Worm (Caenorhabditis elegans) whole organism, late embryonic: Measurements from ENCODE around the gene inx-8.

ENCODE experiments used
- ama-1 ChIP-seq: fragments of 150-350 bp; optimal IDR thresholded peaks from 2 replicates; lab custom pipeline; 2014
- ceh-24 ChIP-seq: sonication (generic microtip); optimal IDR thresholded peaks from 2 replicates; lab custom pipeline; 2016; ENCODE audit warnings: mild to moderate bottlenecking, missing genetic modification characterization, missing compliant biosample characterization
- ceh-31 ChIP-seq: sonication (generic microtip); optimal IDR thresholded peaks from 2 replicates; lab custom pipeline; 2016; ENCODE audit warnings: missing genetic modification characterization, missing compliant biosample characterization
- dmd-4 ChIP-seq: sonication (generic microtip); optimal IDR thresholded peaks from 2 replicates; lab custom pipeline; 2016; ENCODE audit warnings: borderline replicate concordance, missing genetic modification characterization, missing compliant biosample characterization
- fkh-10 ChIP-seq: fragments of 150-350 bp; optimal IDR thresholded peaks from 2 replicates; lab custom pipeline; 2014; ENCODE audit warnings: missing biosample characterization, missing genetic modification reagents, missing genetic modification characterization
- hlh-30 ChIP-seq: sonication (generic microtip); optimal IDR thresholded peaks from 2 replicates; lab custom pipeline; 2017; ENCODE audit warnings: antibody characterized with exemption, missing genetic modification characterization, missing compliant biosample characterization; ENCODE audit not compliant: insufficient read depth
- hlh-8 ChIP-seq: sonication (generic microtip); optimal IDR thresholded peaks from 2 replicates; lab custom pipeline; 2016; ENCODE audit warnings: missing genotype, missing genetic modification characterization, missing compliant biosample characterization
- nhr-11 ChIP-seq: fragments of 150-350 bp; optimal IDR thresholded peaks from 2 replicates; lab custom pipeline; 2014; ENCODE audit warnings: missing biosample characterization, missing genetic modification characterization
- pha-4 ChIP-seq: fragments of 150-350 bp; optimal IDR thresholded peaks from 2 replicates; lab custom pipeline; 2018; ENCODE audit warnings: missing biosample characterization, missing genetic modification reagents, missing genetic modification characterization
- rnt-1 ChIP-seq: sonication (generic microtip); optimal IDR thresholded peaks from 2 replicates; lab custom pipeline; 2016; ENCODE audit warnings: missing genetic modification characterization, missing compliant biosample characterization

DNA sequence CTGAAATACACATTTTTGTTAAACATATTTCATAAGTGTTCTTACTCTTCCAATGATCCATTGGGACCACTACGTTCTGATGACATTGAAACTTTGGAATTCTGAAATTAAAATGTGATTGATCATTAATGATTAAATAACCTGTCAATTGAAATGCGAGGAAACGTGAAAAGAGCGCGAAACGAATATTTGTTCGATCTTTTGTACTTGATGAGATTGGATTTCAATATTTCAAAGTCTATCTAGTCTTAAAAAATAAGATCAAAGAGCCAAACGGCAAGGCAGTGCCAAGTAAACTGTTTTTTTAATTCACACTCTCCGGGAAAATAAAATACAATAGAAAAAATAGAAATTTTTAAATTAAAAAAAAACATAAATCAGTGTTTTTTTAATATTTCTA, 8.3 kb downstream of the inx-8 start, which contains the start of gene ZK792.4:
- no peak for TF ChIP-seq ceh-24
- no peak for TF ChIP-seq rnt-1
- TF ChIP-seq dmd-4 (tag; lab: Kevin White, UChicago): no peak
- TF ChIP-seq pha-4: no peak
- TF ChIP-seq hlh-30 (tag; lab: Kevin White, UChicago): no peak
- TF ChIP-seq nhr-11 (tag; lab: Kevin White, UChicago): no peak
- TF ChIP-seq ceh-31 (tag; lab: Kevin White, UChicago): no peak
- TF ChIP-seq hlh-8 (tag; lab: Kevin White, UChicago): no peak
- no peak for TF ChIP-seq ama-1 (lab: Kevin White, UChicago)
- TF ChIP-seq fkh-10 (GFP tag; lab: Kevin White, UChicago): no peak
